Worm (Caenorhabditis elegans) whole organism, L3 larva: Measurements from ENCODE around the gene T04C12.9.

Experiments
- R02D3.7 ChIP-seq: fragments of 150-350 bp; optimal IDR thresholded peaks from 2 replicates; lab custom pipeline; 2014; ENCODE audit warnings: missing biosample characterization, missing genetic modification characterization
- ZK546.5 ChIP-seq: sonication (generic microtip); optimal IDR thresholded peaks from 2 replicates; lab custom pipeline; 2017; ENCODE audit warnings: missing biosample characterization, missing genetic modification characterization
- aly-2 ChIP-seq: fragments of 150-350 bp; optimal IDR thresholded peaks from 2 replicates; lab custom pipeline; 2014; ENCODE audit warnings: missing biosample characterization, missing genetic modification characterization
- ama-1 ChIP-seq: fragments of 150-350 bp; optimal IDR thresholded peaks from 2 replicates; lab custom pipeline; 2018
- ceh-28 ChIP-seq: fragments of 150-350 bp; optimal IDR thresholded peaks from 2 replicates; lab custom pipeline; 2014; ENCODE audit warnings: missing biosample characterization, missing genetic modification reagents, missing genetic modification characterization
- ceh-82 ChIP-seq: fragments of 150-350 bp; optimal IDR thresholded peaks from 2 replicates; lab custom pipeline; 2014; ENCODE audit warnings: missing biosample characterization, missing genetic modification characterization
- ceh-9 ChIP-seq: sonication (generic microtip); optimal IDR thresholded peaks from 2 replicates; lab custom pipeline; 2018; ENCODE audit warnings: missing biosample characterization, missing genetic modification characterization
- daf-12 ChIP-seq: fragments of 150-350 bp; optimal IDR thresholded peaks from 2 replicates; lab custom pipeline; 2014; ENCODE audit warnings: missing biosample characterization, missing genetic modification reagents, missing genetic modification characterization
- egl-27 ChIP-seq: sonication (generic microtip); optimal IDR thresholded peaks from 4 replicates; lab custom pipeline; 2017; ENCODE audit warnings: missing biosample characterization, missing genetic modification reagents, missing genetic modification characterization
- egl-5 ChIP-seq: fragments of 150-350 bp; optimal IDR thresholded peaks from 2 replicates; lab custom pipeline; 2017; ENCODE audit warnings: missing biosample characterization, missing genetic modification reagents, missing genetic modification characterization, inconsistent platforms
- elt-1 ChIP-seq: fragments of 150-350 bp; optimal IDR thresholded peaks from 2 replicates; lab custom pipeline; 2014; ENCODE audit warnings: missing biosample characterization, missing genetic modification characterization
- elt-2 ChIP-seq: sonication (generic microtip); optimal IDR thresholded peaks from 2 replicates; lab custom pipeline; 2016; ENCODE audit warnings: missing genetic modification reagents, mild to moderate bottlenecking, missing genetic modification characterization, missing compliant biosample characterization
- fos-1 ChIP-seq: fragments of 150-350 bp; optimal IDR thresholded peaks from 2 replicates; lab custom pipeline; 2014; ENCODE audit warnings: missing biosample characterization, missing genetic modification characterization
- jun-1 ChIP-seq: fragments of 150-350 bp; optimal IDR thresholded peaks from 2 replicates; lab custom pipeline; 2014; ENCODE audit warnings: missing biosample characterization, missing genetic modification reagents, missing genetic modification characterization
- lin-15B ChIP-seq: fragments of 150-350 bp; optimal IDR thresholded peaks from 2 replicates; lab custom pipeline; 2014; ENCODE audit warnings: missing biosample characterization, missing genetic modification characterization
- nfya-1 ChIP-seq: sonication (generic microtip); optimal IDR thresholded peaks from 2 replicates; lab custom pipeline; 2017; ENCODE audit warnings: missing genetic modification characterization, mild to moderate bottlenecking, missing compliant biosample characterization, antibody characterized with exemption, moderate library complexity; ENCODE audit not compliant: insufficient read depth
- nhr-11 ChIP-seq: fragments of 150-350 bp; optimal IDR thresholded peaks from 2 replicates; lab custom pipeline; 2014; ENCODE audit warnings: missing biosample characterization, missing genetic modification characterization
- nhr-23 ChIP-seq: fragments of 150-350 bp; optimal IDR thresholded peaks from 2 replicates; lab custom pipeline; 2014; ENCODE audit warnings: missing biosample characterization, missing genetic modification reagents, missing genetic modification characterization
- nhr-237 ChIP-seq: fragments of 150-350 bp; optimal IDR thresholded peaks from 2 replicates; lab custom pipeline; 2014; ENCODE audit warnings: missing biosample characterization, missing genetic modification characterization
- nhr-25 ChIP-seq: sonication (generic microtip); optimal IDR thresholded peaks from 2 replicates; lab custom pipeline; 2017; ENCODE audit warnings: missing biosample characterization, missing genetic modification characterization
- nhr-43 ChIP-seq: sonication (generic microtip); optimal IDR thresholded peaks from 2 replicates; lab custom pipeline; 2016; ENCODE audit warnings: mild to moderate bottlenecking, missing genetic modification characterization, missing compliant biosample characterization; ENCODE audit not compliant: poor library complexity, severe bottlenecking
- nhr-67 ChIP-seq: fragments of 150-350 bp; optimal IDR thresholded peaks from 2 replicates; lab custom pipeline; 2014; ENCODE audit warnings: missing biosample characterization, missing genetic modification characterization
- nhr-77 ChIP-seq: fragments of 150-350 bp; optimal IDR thresholded peaks from 2 replicates; lab custom pipeline; 2014; ENCODE audit warnings: missing biosample characterization, missing genetic modification characterization
- pha-4 ChIP-seq: fragments of 150-350 bp; optimal IDR thresholded peaks from 2 replicates; lab custom pipeline; 2014; ENCODE audit warnings: missing biosample characterization, missing genetic modification reagents, missing genetic modification characterization
- pqm-1 ChIP-seq: fragments of 150-350 bp; optimal IDR thresholded peaks from 2 replicates; lab custom pipeline; 2017; ENCODE audit warnings: missing biosample characterization, missing genetic modification characterization, inconsistent platforms
- sea-2 ChIP-seq: fragments of 150-350 bp; sonication (generic microtip); optimal IDR thresholded peaks from 4 replicates; lab custom pipeline; 2014; ENCODE audit warnings: missing biosample characterization, missing genetic modification reagents, missing genetic modification characterization
- skn-1 ChIP-seq: fragments of 150-350 bp; optimal IDR thresholded peaks from 2 replicates; lab custom pipeline; 2014; ENCODE audit warnings: missing biosample characterization, missing genetic modification characterization
- snpc-4 ChIP-seq: fragments of 150-350 bp; optimal IDR thresholded peaks from 2 replicates; lab custom pipeline; 2014; ENCODE audit warnings: missing biosample characterization, missing genetic modification characterization
- tbx-2 ChIP-seq: sonication (generic microtip); optimal IDR thresholded peaks from 2 replicates; lab custom pipeline; 2016; ENCODE audit warnings: mild to moderate bottlenecking, missing genetic modification characterization, missing compliant biosample characterization
- unc-62 ChIP-seq: fragments of 150-350 bp; sonication (generic microtip); optimal IDR thresholded peaks from 4 replicates; lab custom pipeline; 2014; ENCODE audit warnings: missing biosample characterization, missing genetic modification reagents, missing genetic modification characterization
- zag-1 ChIP-seq: fragments of 150-350 bp; optimal IDR thresholded peaks from 2 replicates; lab custom pipeline; 2014; ENCODE audit warnings: missing biosample characterization, missing genetic modification characterization
- ztf-11 ChIP-seq: fragments of 150-350 bp; optimal IDR thresholded peaks from 2 replicates; lab custom pipeline; 2014; ENCODE audit warnings: missing biosample characterization, missing genetic modification characterization
- ztf-4 ChIP-seq: fragments of 150-350 bp; optimal IDR thresholded peaks from 2 replicates; lab custom pipeline; 2014; ENCODE audit warnings: missing biosample characterization, missing genetic modification characterization

The T04C12.9 gene

DNA sequence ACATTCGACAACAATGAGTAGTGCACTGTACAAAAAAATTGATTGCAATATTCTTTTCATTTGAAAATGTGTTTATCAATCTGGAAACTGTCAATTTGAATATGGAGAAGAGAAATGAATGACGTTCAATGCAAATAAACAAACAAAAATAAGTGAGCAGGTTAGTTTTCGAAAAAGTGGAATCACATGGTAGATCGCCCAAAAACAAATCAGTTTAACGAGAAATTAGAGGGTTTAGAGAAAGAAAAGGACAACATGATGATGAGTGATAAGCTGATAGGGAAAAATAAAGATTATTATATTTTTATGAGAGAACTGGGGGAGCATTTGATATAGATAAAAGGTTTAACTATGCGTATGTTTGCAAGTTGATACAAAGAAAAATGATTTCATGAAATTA lies 6.3 kb upstream of the T04C12.9 start, which contains the start of gene T04C12.8:
Gene T04C12.8, minus strand, starts transcription at position 82 of the 400 bp plus-strand sequence.
- TF ChIP-seq pqm-1 (tag; lab: Kevin White, UChicago) (peak; percentile 99), nhr-77 (tag; lab: Kevin White, UChicago) (no peak), nfya-1 (tag; lab: Kevin White, UChicago) (no peak), ZK546.5 (tag; lab: Kevin White, UChicago) (no peak), elt-2 (tag; lab: Kevin White, UChicago) (peak; percentile 98), fos-1 (no peak), unc-62 (GFP tag; lab: Kevin White, UChicago) (no peak), lin-15B (no peak), nhr-43 (no peak), ztf-4 (tag; lab: Kevin White, UChicago) (no peak), ceh-9 (tag; lab: Kevin White, UChicago) (no peak), nhr-25 (tag; lab: Kevin White, UChicago) (no peak), jun-1 (peak; percentile 86), skn-1 (tag; lab: Kevin White, UChicago) (no peak), pha-4 (tag; lab: Kevin White, UChicago) (peak; percentile 83), elt-1 (tag; lab: Kevin White, UChicago) (no peak)

DNA sequence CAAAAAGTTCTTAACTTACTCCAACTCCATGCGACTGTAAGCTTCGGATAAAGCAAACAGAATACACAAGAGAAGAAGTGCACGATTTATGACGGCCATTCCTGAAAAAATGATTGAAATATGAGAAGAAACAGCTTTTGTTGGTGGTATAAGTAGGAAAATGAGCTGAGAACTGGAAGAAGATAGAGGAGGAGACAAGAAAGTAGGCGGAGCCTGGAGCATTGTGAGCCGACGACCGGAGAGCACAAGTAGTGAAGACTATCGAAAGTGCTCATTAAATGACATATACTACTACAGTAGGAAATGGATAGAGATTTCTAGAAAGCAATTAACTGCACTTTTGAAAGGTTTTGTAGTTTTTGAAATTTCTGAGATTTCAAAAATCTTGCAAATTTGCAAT lies 2.5 kb upstream of the T04C12.9 start, which contains the start of gene nlp-80:
Gene nlp-80, minus strand, starts transcription at position 101 of the 400 bp plus-strand sequence.
- no peak for TF ChIP-seq ceh-28 (tag; lab: Kevin White, UChicago)
- no peak for TF ChIP-seq ceh-82
- TF ChIP-seq snpc-4 = no peak
- no peak for TF ChIP-seq lin-15B
- TF ChIP-seq aly-2 = no peak
- TF ChIP-seq nhr-11 (tag; lab: Kevin White, UChicago) = no peak
- no peak for TF ChIP-seq sea-2 (GFP tag; lab: Kevin White, UChicago)
- no peak for TF ChIP-seq ama-1

DNA sequence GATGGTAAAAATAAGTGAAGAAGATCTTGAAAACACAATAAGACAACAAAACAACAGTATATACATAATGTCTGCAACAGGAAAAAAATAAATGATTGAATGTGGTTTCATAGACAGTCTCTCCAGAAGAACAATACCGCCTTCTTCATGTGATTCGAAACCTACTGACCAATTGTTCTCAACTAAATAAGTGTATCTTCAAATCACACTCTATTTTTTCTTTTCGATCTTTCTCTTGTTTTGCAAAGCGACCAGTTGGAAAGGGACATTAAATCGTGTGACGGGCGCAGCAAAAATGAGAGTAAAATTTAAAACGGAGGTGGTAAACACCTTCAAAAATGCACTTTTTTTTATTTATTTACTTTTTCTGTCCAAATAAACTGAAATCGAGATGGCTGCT lies 1.1 kb downstream of the T04C12.9 start:
- TF ChIP-seq elt-1 (tag; lab: Kevin White, UChicago) (no peak), nhr-237 (tag; lab: Kevin White, UChicago) (no peak), elt-2 (tag; lab: Kevin White, UChicago) (no peak), nhr-23 (peak; percentile 4), skn-1 (tag; lab: Kevin White, UChicago) (no peak), aly-2 (no peak), daf-12 (tag; lab: Kevin White, UChicago) (no peak)
- TF ChIP-seq, all 47 proteins: peak for 1

DNA sequence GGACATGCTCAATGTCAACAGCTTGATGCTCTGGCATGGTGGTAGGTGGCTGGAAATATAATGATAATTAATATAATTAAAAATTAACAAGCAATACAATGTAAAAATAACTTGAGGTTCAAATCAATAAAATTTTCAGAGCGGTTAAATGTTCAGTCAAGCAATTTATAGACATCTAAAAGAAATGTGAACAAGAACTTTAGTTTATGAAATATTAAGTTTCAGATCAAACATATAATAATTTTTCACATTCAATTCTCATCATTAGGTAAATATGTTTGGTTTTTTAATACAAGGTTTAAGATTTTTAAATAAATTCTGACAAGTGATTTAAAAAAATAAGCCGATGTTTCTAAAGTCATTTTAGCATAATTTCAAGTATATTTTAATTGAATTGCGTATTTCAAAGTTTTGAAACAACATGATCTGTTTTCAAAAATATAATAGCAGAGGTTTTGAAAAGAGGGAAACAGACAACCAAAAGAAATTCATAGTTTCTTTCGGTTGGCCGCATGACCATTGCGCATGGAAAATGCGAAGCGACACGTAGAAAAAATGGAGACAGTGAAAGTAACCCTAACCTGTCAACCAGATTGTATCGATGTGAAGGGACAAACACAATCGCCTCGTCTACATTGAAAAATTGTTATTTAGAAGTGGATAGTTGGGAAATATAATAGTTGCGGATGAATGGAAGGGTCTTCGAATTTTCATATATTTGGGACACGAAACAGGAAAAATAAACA lies 2.6 kb downstream of the T04C12.9 start, which contains the start of gene T04C12.11:
Gene T04C12.11, minus strand, starts transcription at position 51 of the 746 bp plus-strand sequence.
- peak; percentile 47 for TF ChIP-seq nhr-25 (tag; lab: Kevin White, UChicago)
- TF ChIP-seq egl-5 (tag; lab: Kevin White, UChicago) = no peak
- TF ChIP-seq nhr-23 = peak; percentile 60
- TF ChIP-seq lin-15B = no peak
- no peak for TF ChIP-seq R02D3.7

DNA sequence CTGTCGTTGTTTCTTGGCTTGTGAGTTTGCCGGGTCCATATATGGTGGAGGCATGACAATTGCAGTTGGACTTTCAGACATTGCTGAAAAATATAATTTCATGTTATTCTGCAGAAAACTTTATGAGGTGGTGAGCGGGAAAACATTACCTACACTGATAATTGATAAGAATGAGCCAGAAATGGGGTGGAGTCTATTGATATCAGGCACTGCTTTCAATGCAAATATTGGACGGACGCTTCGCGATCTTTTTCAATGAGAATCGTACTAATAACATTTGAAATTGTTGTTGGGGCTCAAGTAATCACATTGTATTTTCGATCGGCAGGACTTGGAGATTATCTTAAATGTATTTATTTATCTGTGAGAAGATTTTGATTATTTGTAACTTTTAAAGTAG lies 3.8 kb downstream of the T04C12.9 start, which contains the start of gene T04C12.1:
Gene T04C12.1, minus strand, starts transcription at position 90 of the 400 bp plus-strand sequence.
- peak; percentile 24 for TF ChIP-seq nhr-25 (tag; lab: Kevin White, UChicago)
- TF ChIP-seq elt-2 (tag; lab: Kevin White, UChicago) = no peak
- no peak for TF ChIP-seq R02D3.7
- TF ChIP-seq nhr-23 = no peak
- peak; percentile 77 for TF ChIP-seq ama-1

DNA sequence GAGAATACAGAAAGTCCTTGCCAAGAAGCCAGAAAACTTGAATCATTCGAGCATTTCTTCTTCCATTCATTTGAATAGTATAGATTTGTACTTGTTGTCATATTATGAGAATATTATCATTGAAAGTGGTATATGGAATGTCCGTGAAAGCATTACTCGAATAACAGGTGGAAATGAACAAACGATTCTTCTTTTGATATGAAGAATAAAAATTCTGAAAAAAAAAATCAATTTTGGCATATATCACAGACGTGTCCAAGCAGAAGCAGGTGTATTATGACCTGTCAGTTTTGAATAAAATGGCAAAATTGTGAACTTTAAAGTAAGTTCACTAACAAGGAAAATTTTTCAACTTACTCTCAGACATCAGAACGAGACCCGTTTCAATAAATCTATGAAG lies 6.0 kb downstream of the T04C12.9 start, which contains the start of gene srh-75:
Gene srh-75, minus strand, starts transcription at position 101 of the 400 bp plus-strand sequence.
- TF ChIP-seq tbx-2 (tag; lab: Kevin White, UChicago) = no peak
- no peak for TF ChIP-seq zag-1 (tag; lab: Kevin White, UChicago)
- no peak for TF ChIP-seq nhr-25 (tag; lab: Kevin White, UChicago)
- TF ChIP-seq ceh-28 (tag; lab: Kevin White, UChicago) = no peak
- no peak for TF ChIP-seq ztf-11
- no peak for TF ChIP-seq ceh-82
- no peak for TF ChIP-seq nhr-67 (tag; lab: Kevin White, UChicago)
- TF ChIP-seq daf-12 (tag; lab: Kevin White, UChicago) = no peak
- no peak for TF ChIP-seq egl-27 (tag; lab: Kevin White, UChicago)
- TF ChIP-seq sea-2 (GFP tag; lab: Kevin White, UChicago) = no peak
- TF ChIP-seq ztf-4 (tag; lab: Kevin White, UChicago) = no peak
- no peak for TF ChIP-seq nhr-11 (tag; lab: Kevin White, UChicago)
- no peak for TF ChIP-seq fos-1
- no peak for TF ChIP-seq nhr-77 (tag; lab: Kevin White, UChicago)
- TF ChIP-seq aly-2 = no peak
- no peak for TF ChIP-seq nhr-237 (tag; lab: Kevin White, UChicago)
- no peak for TF ChIP-seq pqm-1 (tag; lab: Kevin White, UChicago)
- no peak for TF ChIP-seq ZK546.5 (tag; lab: Kevin White, UChicago)
